Worm (Caenorhabditis elegans) whole organism, late embryonic: ENCODE data around the gene Y56A3A.41.

Experiments used
- C08G9.2 ChIP-seq: sonication (generic microtip); optimal IDR thresholded peaks from 2 replicates; lab custom pipeline; 2016; ENCODE audit warnings: mild to moderate bottlenecking, missing genetic modification characterization, moderate library complexity, missing compliant biosample characterization
- F13H6.1 ChIP-seq: sonication (generic microtip); optimal IDR thresholded peaks from 2 replicates; lab custom pipeline; 2016; ENCODE audit warnings: missing genetic modification characterization, missing compliant biosample characterization
- ama-1 ChIP-seq: fragments of 150-350 bp; optimal IDR thresholded peaks from 2 replicates; lab custom pipeline; 2014
- ceh-30 ChIP-seq: fragments of 150-350 bp; optimal IDR thresholded peaks from 2 replicates; lab custom pipeline; 2014; ENCODE audit warnings: missing biosample characterization, missing genetic modification characterization
- hlh-6 ChIP-seq: sonication (generic microtip); optimal IDR thresholded peaks from 2 replicates; lab custom pipeline; 2016; ENCODE audit warnings: missing genotype, missing genetic modification characterization, missing compliant biosample characterization
- odd-2 ChIP-seq: sonication (generic microtip); optimal IDR thresholded peaks from 2 replicates; lab custom pipeline; 2017; ENCODE audit warnings: antibody characterized with exemption, mild to moderate bottlenecking, missing genetic modification characterization, missing compliant biosample characterization
- pat-9 ChIP-seq: fragments of 200-800 bp; sonication (Bioruptor generic); optimal IDR thresholded peaks from 2 replicates; lab custom pipeline; 2018; ENCODE audit warnings: mild to moderate bottlenecking, missing genetic modification characterization, moderate library complexity, missing compliant biosample characterization
- tbx-7 ChIP-seq: sonication (generic microtip); optimal IDR thresholded peaks from 2 replicates; lab custom pipeline; 2016; ENCODE audit warnings: missing genotype, missing genetic modification characterization, missing compliant biosample characterization
- unc-55 ChIP-seq: sonication (generic microtip); optimal IDR thresholded peaks from 2 replicates; lab custom pipeline; 2017; ENCODE audit warnings: missing biosample characterization, missing genetic modification reagents, missing genetic modification characterization
- unc-86 ChIP-seq: sonication (generic microtip); optimal IDR thresholded peaks from 2 replicates; lab custom pipeline; 2016; ENCODE audit warnings: missing genetic modification characterization, missing compliant biosample characterization

DNA sequence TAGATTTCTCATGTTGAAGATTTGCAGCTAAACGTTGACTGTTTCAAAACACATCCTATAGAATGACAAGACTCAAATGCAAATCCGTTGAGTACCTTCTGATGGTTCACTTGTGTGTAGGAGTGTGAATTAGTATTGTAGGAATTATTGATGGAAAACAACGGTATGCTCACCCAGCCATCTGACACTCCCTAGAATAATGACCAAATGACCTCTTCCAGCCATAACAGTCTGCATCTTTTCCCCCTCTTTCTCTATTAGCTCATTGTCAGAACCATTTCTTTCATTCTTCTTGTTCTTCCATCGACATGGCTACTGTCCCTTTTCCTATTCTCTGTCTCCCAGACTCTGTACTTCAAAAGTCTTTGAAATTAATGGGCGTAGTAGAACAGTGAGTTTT is 15.8 kb upstream of the Y56A3A.41 start, which contains the start of gene fbxb-24:
- TF ChIP-seq hlh-6 (tag; lab: Kevin White, UChicago) (no peak), ceh-30 (tag; lab: Kevin White, UChicago) (no peak), unc-86 (tag; lab: Kevin White, UChicago) (no peak), pat-9 (tag; lab: Kevin White, UChicago) (no peak), tbx-7 (no peak), F13H6.1 (tag; lab: Kevin White, UChicago) (no peak), odd-2 (tag; lab: Kevin White, UChicago) (no peak), unc-55 (GFP tag; lab: Kevin White, UChicago) (no peak), ama-1 (no peak), C08G9.2 (no peak)
